Fruit fly (Drosophila melanogaster): Measurements from ENCODE around the gene cpx.

DNA sequence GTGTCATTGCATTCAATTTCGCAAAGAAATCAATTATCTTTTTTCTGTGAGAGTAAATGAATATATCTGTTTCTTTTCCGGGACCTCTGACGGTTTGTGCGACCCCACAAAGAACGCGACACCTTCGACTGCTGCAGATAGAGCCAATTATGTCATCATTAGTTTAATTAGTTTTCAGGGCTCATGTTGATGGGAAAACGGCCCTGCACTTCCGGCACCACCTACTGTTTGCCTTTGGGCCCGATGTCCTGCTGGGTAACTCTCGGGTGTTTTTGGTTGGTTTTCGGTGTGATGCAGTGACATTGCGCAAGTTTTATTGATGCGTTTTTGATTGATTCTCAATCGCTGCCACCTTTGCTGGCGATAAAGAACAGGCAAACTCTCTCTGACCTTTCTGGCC, 60.2 kb downstream of the cpx start:
- TF ChIP-seq EcR (GFP tag; optimal IDR thresholded peaks at IDR 0.05), result no peak
- no peak for TF ChIP-seq CG12605 (GFP tag; IDR thresholded peaks at IDR 0.05)
- TF ChIP-seq CG17806 (tag; optimal IDR thresholded peaks at IDR 0.05), result no peak
- no peak for TF ChIP-seq fd96Ca (GFP tag; IDR thresholded peaks at IDR 0.05)
- no peak for TF ChIP-seq rn (GFP tag; IDR thresholded peaks at IDR 0.05)
- TF ChIP-seq CG15710 (tag; optimal IDR thresholded peaks at IDR 0.05), result no peak
- no peak for TF ChIP-seq D1 (tag; optimal IDR thresholded peaks at IDR 0.05)
- no peak for TF ChIP-seq CG8159 (tag; optimal IDR thresholded peaks at IDR 0.05)
- TF ChIP-seq CG8301 (tag; optimal IDR thresholded peaks at IDR 0.05), result no peak
